Worm (Caenorhabditis elegans) whole organism, L4 larva: Measurements from ENCODE around the gene twnk-1.
A peak's percentile ranks its signal among the peaks of the same experiment; 100 is the strongest.

ENCODE experiments used
- D1046.2 ChIP-seq: fragments of 200-800 bp; sonication (Bioruptor generic); IDR thresholded peaks from 2 replicates; pipeline ENCODE4 v1.3.6; 2022; ENCODE audit warnings: missing genetic modification characterization, missing compliant biosample characterization
- R02D3.7 ChIP-seq: fragments of 150-350 bp; sonication (generic microtip); optimal IDR thresholded peaks from 3 replicates; lab custom pipeline; 2014; ENCODE audit warnings: missing biosample characterization, missing genetic modification characterization
- T20F7.1 ChIP-seq: fragments of 200-800 bp; sonication (Bioruptor generic); optimal IDR thresholded peaks from 2 replicates; lab custom pipeline; 2018; ENCODE audit warnings: mild to moderate bottlenecking, missing genetic modification characterization, missing compliant biosample characterization
- T26A8.4 ChIP-seq: fragments of 200-800 bp; sonication (Bioruptor generic); IDR thresholded peaks from 2 replicates; pipeline ENCODE4 v1.3.6; 2022; ENCODE audit warnings: missing genetic modification characterization, missing compliant biosample characterization
- arid-1 ChIP-seq: fragments of 200-800 bp; sonication (Bioruptor generic); conservative IDR thresholded peaks from 2 replicates; pipeline ENCODE4 v1.3.6; 2022; ENCODE audit warnings: missing genetic modification reagents, missing genetic modification characterization, missing compliant biosample characterization
- attf-4 ChIP-seq: sonication (generic microtip); optimal IDR thresholded peaks from 3 replicates; lab custom pipeline; 2017; ENCODE audit warnings: missing biosample characterization, missing genetic modification characterization
- ceh-28 ChIP-seq: fragments of 150-350 bp; optimal IDR thresholded peaks from 2 replicates; lab custom pipeline; 2014; ENCODE audit warnings: missing biosample characterization, missing genetic modification reagents, missing genetic modification characterization
- ceh-62 ChIP-seq: sonication (generic microtip); optimal IDR thresholded peaks from 2 replicates; lab custom pipeline; 2017; ENCODE audit warnings: missing biosample characterization, missing genetic modification characterization
- cey-2 ChIP-seq: sonication (generic microtip); optimal IDR thresholded peaks from 3 replicates; lab custom pipeline; 2017; ENCODE audit warnings: missing genetic modification characterization, mild to moderate bottlenecking, missing compliant biosample characterization, antibody characterized with exemption, borderline replicate concordance; ENCODE audit not compliant: insufficient read depth
- ctbp-1 ChIP-seq: fragments of 200-800 bp; sonication (Bioruptor generic); IDR thresholded peaks from 2 replicates; pipeline ENCODE4 v1.3.6; 2022; ENCODE audit warnings: missing genetic modification reagents, missing genetic modification characterization, missing compliant biosample characterization
- daf-16 ChIP-seq, 3 experiments: sonication (generic microtip); optimal IDR thresholded peaks; 2 replicates each; lab custom pipeline; 2016 to 2017; ENCODE audit warnings: missing genetic modification characterization in 3 of 3, missing genetic modification reagents in 3 of 3, mild to moderate bottlenecking in 2 of 3, missing compliant biosample characterization in 2 of 3, missing biosample characterization in 1 of 3, moderate library complexity in 1 of 3
- daf-19 ChIP-seq: fragments of 200-800 bp; sonication (Bioruptor generic); conservative IDR thresholded peaks from 2 replicates; pipeline ENCODE4 v1.3.6; 2022; ENCODE audit warnings: missing genetic modification characterization, missing compliant biosample characterization
- daf-8 ChIP-seq: fragments of 200-800 bp; sonication (Bioruptor generic); IDR thresholded peaks from 2 replicates; pipeline ENCODE4 v1.3.6; 2022; ENCODE audit warnings: missing genetic modification characterization, missing compliant biosample characterization
- dmd-6 ChIP-seq: fragments of 200-800 bp; sonication (Bioruptor generic); IDR thresholded peaks from 2 replicates; pipeline ENCODE4 v1.3.6; 2022; ENCODE audit warnings: missing genetic modification reagents, missing genetic modification characterization, missing compliant biosample characterization
- dmd-9 ChIP-seq: fragments of 200-800 bp; sonication (Bioruptor generic); IDR thresholded peaks from 2 replicates; pipeline ENCODE4 v1.3.6; 2022; ENCODE audit warnings: missing genetic modification reagents, missing genetic modification characterization, missing compliant biosample characterization
- dve-1 ChIP-seq: sonication (generic microtip); optimal IDR thresholded peaks from 2 replicates; lab custom pipeline; 2017; ENCODE audit warnings: antibody characterized with exemption, mild to moderate bottlenecking, missing genetic modification characterization, missing compliant biosample characterization; ENCODE audit not compliant: insufficient read depth
- egl-43 ChIP-seq: fragments of 200-800 bp; sonication (Bioruptor generic); IDR thresholded peaks from 2 replicates; pipeline ENCODE4 v1.3.6; 2022; ENCODE audit warnings: missing genetic modification reagents, missing genetic modification characterization, missing compliant biosample characterization
- hlh-11 ChIP-seq: fragments of 200-800 bp; sonication (Bioruptor generic); optimal IDR thresholded peaks from 2 replicates; lab custom pipeline; 2018; ENCODE audit warnings: mild to moderate bottlenecking, missing genetic modification characterization, missing compliant biosample characterization
- lin-1 ChIP-seq: fragments of 200-800 bp; sonication (Bioruptor generic); IDR thresholded peaks from 2 replicates; pipeline ENCODE4 v1.3.6; 2022; ENCODE audit warnings: missing genetic modification reagents, missing genetic modification characterization, missing compliant biosample characterization
- lin-15B ChIP-seq: fragments of 150-350 bp; sonication (generic microtip); optimal IDR thresholded peaks from 3 replicates; lab custom pipeline; 2014; ENCODE audit warnings: missing biosample characterization, missing genetic modification characterization
- lin-39 ChIP-seq: fragments of 150-350 bp; optimal IDR thresholded peaks from 2 replicates; lab custom pipeline; 2014; ENCODE audit warnings: missing biosample characterization, missing genetic modification reagents, missing genetic modification characterization
- lsy-2 ChIP-seq, 2 experiments: fragments of 150-350 bp in 1 of 2; sonication (generic microtip) in 1 of 2; optimal IDR thresholded peaks; 2 replicates each; lab custom pipeline; 2014 to 2017; ENCODE audit warnings: missing biosample characterization in 2 of 2, missing genetic modification characterization in 2 of 2
- mdl-1 ChIP-seq, 2 experiments: fragments of 150-350 bp in 1 of 2; sonication (generic microtip) in 1 of 2; optimal IDR thresholded peaks; 2 replicates each; lab custom pipeline; 2014 to 2017; ENCODE audit warnings: missing biosample characterization in 2 of 2, missing genetic modification characterization in 2 of 2
- mep-1 ChIP-seq: fragments of 150-350 bp; sonication (generic microtip); optimal IDR thresholded peaks from 3 replicates; lab custom pipeline; 2014; ENCODE audit warnings: missing biosample characterization, missing genetic modification characterization
- mxl-2 ChIP-seq: fragments of 200-800 bp; sonication (Bioruptor generic); conservative IDR thresholded peaks from 2 replicates; pipeline ENCODE4 v1.3.6; 2022; ENCODE audit warnings: missing genetic modification reagents, missing genetic modification characterization, missing compliant biosample characterization
- nhr-111 ChIP-seq: fragments of 200-800 bp; sonication (Bioruptor generic); optimal IDR thresholded peaks from 2 replicates; lab custom pipeline; 2018; ENCODE audit warnings: mild to moderate bottlenecking, missing genetic modification characterization, missing compliant biosample characterization
- nhr-237 ChIP-seq: sonication (generic microtip); optimal IDR thresholded peaks from 2 replicates; lab custom pipeline; 2017; ENCODE audit warnings: missing biosample characterization, missing genetic modification characterization
- nhr-25 ChIP-seq: sonication (generic microtip); optimal IDR thresholded peaks from 2 replicates; lab custom pipeline; 2017; ENCODE audit warnings: missing genetic modification characterization, mild to moderate bottlenecking, missing compliant biosample characterization, antibody characterized with exemption, moderate library complexity, borderline replicate concordance; ENCODE audit not compliant: insufficient read depth
- nhr-28 ChIP-seq: fragments of 150-350 bp; optimal IDR thresholded peaks from 2 replicates; lab custom pipeline; 2014; ENCODE audit warnings: missing biosample characterization, missing genetic modification characterization
- nhr-41 ChIP-seq: fragments of 200-800 bp; sonication (Bioruptor generic); IDR thresholded peaks from 2 replicates; pipeline ENCODE4 v1.3.6; 2022; ENCODE audit warnings: missing genetic modification reagents, missing genetic modification characterization, missing compliant biosample characterization
- nhr-6 ChIP-seq: fragments of 150-350 bp; optimal IDR thresholded peaks from 2 replicates; lab custom pipeline; 2014; ENCODE audit warnings: missing biosample characterization, missing genetic modification characterization
- nhr-77 ChIP-seq: fragments of 150-350 bp; optimal IDR thresholded peaks from 2 replicates; lab custom pipeline; 2014; ENCODE audit warnings: missing biosample characterization, missing genetic modification characterization
- php-3 ChIP-seq: fragments of 200-800 bp; sonication (Bioruptor generic); IDR thresholded peaks from 2 replicates; pipeline ENCODE4 v1.3.6; 2022; ENCODE audit warnings: missing genetic modification reagents, missing genetic modification characterization, missing compliant biosample characterization
- pqm-1 ChIP-seq: sonication (generic microtip); optimal IDR thresholded peaks from 2 replicates; lab custom pipeline; 2017; ENCODE audit warnings: missing biosample characterization, missing genetic modification characterization
- rbr-2 ChIP-seq: sonication (generic microtip); optimal IDR thresholded peaks from 2 replicates; lab custom pipeline; 2016; ENCODE audit warnings: missing genotype, missing genetic modification characterization, missing compliant biosample characterization
- saeg-2 ChIP-seq: fragments of 200-800 bp; sonication (Bioruptor generic); IDR thresholded peaks from 2 replicates; pipeline ENCODE4 v1.3.6; 2022; ENCODE audit warnings: missing genetic modification reagents, missing genetic modification characterization, missing compliant biosample characterization
- set-16 ChIP-seq: fragments of 200-800 bp; sonication (Bioruptor generic); IDR thresholded peaks from 2 replicates; pipeline ENCODE4 v1.3.6; 2022; ENCODE audit warnings: missing genetic modification reagents, missing genetic modification characterization, missing compliant biosample characterization
- snpc-4 ChIP-seq: fragments of 150-350 bp; optimal IDR thresholded peaks from 2 replicates; lab custom pipeline; 2014; ENCODE audit warnings: missing biosample characterization, missing genetic modification characterization
- spr-3 ChIP-seq: fragments of 200-800 bp; sonication (Bioruptor generic); optimal IDR thresholded peaks from 2 replicates; lab custom pipeline; 2018; ENCODE audit warnings: mild to moderate bottlenecking, missing genetic modification characterization, missing compliant biosample characterization
- tra-1 ChIP-seq: fragments of 200-800 bp; sonication (Bioruptor generic); IDR thresholded peaks from 2 replicates; pipeline ENCODE4 v1.3.6; 2022; ENCODE audit warnings: missing genetic modification reagents, missing genetic modification characterization, missing compliant biosample characterization
- unc-62 ChIP-seq, 3 experiments: fragments of 150-350 bp in 1 of 3; sonication (generic microtip); optimal IDR thresholded peaks in 2 of 3; peaks in 1 of 3; 1 replicate in 1 of 3; 2 replicates in 2 of 3; lab custom pipeline; 2014 to 2017; ENCODE audit warnings: missing biosample characterization in 3 of 3, missing genetic modification characterization in 3 of 3, missing genetic modification reagents in 3 of 3, missing genotype in 1 of 3
- vab-7 ChIP-seq: fragments of 200-800 bp; sonication (Bioruptor generic); IDR thresholded peaks from 2 replicates; pipeline ENCODE4 v1.3.6; 2022; ENCODE audit warnings: missing genetic modification reagents, missing genetic modification characterization, missing compliant biosample characterization
- zag-1 ChIP-seq: fragments of 150-350 bp; optimal IDR thresholded peaks from 2 replicates; lab custom pipeline; 2014; ENCODE audit warnings: missing biosample characterization, missing genetic modification characterization
- zfp-3 ChIP-seq: fragments of 200-800 bp; sonication (Bioruptor generic); conservative IDR thresholded peaks from 2 replicates; pipeline ENCODE4 v1.3.6; 2022; ENCODE audit warnings: missing genetic modification reagents, missing genetic modification characterization, missing compliant biosample characterization
- zip-11 ChIP-seq: fragments of 200-800 bp; sonication (Bioruptor generic); IDR thresholded peaks from 2 replicates; pipeline ENCODE4 v1.3.6; 2022; ENCODE audit warnings: missing genetic modification characterization, missing compliant biosample characterization
- zip-2 ChIP-seq: fragments of 150-350 bp; optimal IDR thresholded peaks from 2 replicates; lab custom pipeline; 2014; ENCODE audit warnings: missing biosample characterization, missing genetic modification characterization

The twnk-1 gene

ce11 chrX:5813030-5813429 lies 22.0 kb downstream of the twnk-1 start (continued):
- TF ChIP-seq zip-2 (tag; lab: Kevin White, UChicago) (no peak), nhr-237 (tag; lab: Kevin White, UChicago) (no peak), arid-1 (GFP tag; lab: Robert Waterston, UW) (no peak), R02D3.7 (no peak), zfp-3 (GFP tag; lab: Robert Waterston, UW) (no peak), rbr-2 (tag; lab: Kevin White, UChicago) (no peak), spr-3 (no peak), lin-1 (GFP tag; lab: Robert Waterston, UW) (no peak), nhr-6 (tag; lab: Kevin White, UChicago) (peak; percentile 16), tra-1 (peak; percentile 72), vab-7 (GFP tag; lab: Robert Waterston, UW) (no peak), snpc-4 (no peak), zag-1 (tag; lab: Kevin White, UChicago) (no peak), nhr-111 (GFP tag; lab: Kevin White, UChicago) (no peak), php-3 (GFP tag; lab: Robert Waterston, UW) (peak; percentile 79), cey-2 (tag; lab: Kevin White, UChicago) (no peak), zip-11 (GFP tag; lab: Robert Waterston, UW) (no peak), T26A8.4 (GFP tag; lab: Robert Waterston, UW) (no peak), pqm-1 (tag; lab: Kevin White, UChicago) (peak; percentile 92), nhr-77 (tag; lab: Kevin White, UChicago) (peak; percentile 62), lin-15B (tag; lab: Kevin White, UChicago) (no peak)

- TF ChIP-seq dve-1 (tag; lab: Kevin White, UChicago) (peak; percentile 20), daf-16 (GFP tag; optimal IDR thresholded peaks at IDR 0.05; lab: Kevin White, UChicago) (no peak), daf-16 (tag; optimal IDR thresholded peaks at IDR 0.05; lab: Kevin White, UChicago) (peak; percentile 63), dmd-6 (GFP tag; lab: Robert Waterston, UW) (peak; percentile 67), nhr-28 (tag; lab: Kevin White, UChicago) (peak; percentile 39), hlh-11 (peak; percentile 22), daf-8 (GFP tag; lab: Robert Waterston, UW) (no peak), egl-43 (GFP tag; lab: Robert Waterston, UW) (no peak), nhr-25 (tag; lab: Kevin White, UChicago) (peak; percentile 8)
Observed at ce11 chrX:5814342-5814741, 23.3 kb downstream of the twnk-1 start.

ce11 chrX:5815343-5815742 lies 24.3 kb downstream of the twnk-1 start:
- TF ChIP-seq snpc-4 (no peak), daf-19 (0 out of 2 replicates have a peak, but pooled peaks have one; percentile 27), ceh-62 (tag; lab: Kevin White, UChicago) (no peak), daf-16 (GFP tag; optimal IDR thresholded peaks at IDR 0.05; lab: Kevin White, UChicago) (peak in 1 of 2 experiments; percentile 88), daf-16 (tag; optimal IDR thresholded peaks at IDR 0.05; lab: Kevin White, UChicago) (no peak), dmd-9 (GFP tag; lab: Robert Waterston, UW) (no peak), T20F7.1 (no peak), hlh-11 (peak; percentile 44), unc-62 (GFP tag; optimal IDR thresholded peaks at IDR 0.05 in 1 of 2; lab: Kevin White, UChicago) (peak in 1 of 2 experiments; percentile 11), unc-62 (tag; optimal IDR thresholded peaks at IDR 0.05; lab: Kevin White, UChicago) (no peak), nhr-41 (GFP tag; lab: Robert Waterston, UW) (no peak)
- TF ChIP-seq, all 104 proteins: peak for 4

DNA sequence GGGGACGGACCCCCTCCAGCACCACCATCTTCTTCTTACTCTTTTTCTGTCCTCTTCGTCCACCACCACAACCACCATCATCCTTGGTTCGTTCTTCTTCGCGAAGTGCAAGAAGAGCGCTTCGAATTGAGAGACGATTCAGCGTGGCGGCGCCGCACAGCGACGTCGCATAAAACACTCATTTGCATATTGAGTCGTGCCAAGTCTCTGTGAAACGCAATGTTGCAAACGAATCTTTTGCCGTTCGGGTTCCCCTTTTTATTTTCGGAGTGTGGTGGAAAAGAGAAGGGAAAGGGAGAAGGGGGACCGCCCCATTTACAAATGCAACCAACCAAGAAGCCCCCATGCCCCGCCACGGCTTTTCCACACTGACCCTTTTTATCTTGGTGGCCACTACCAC lies 25.3 kb downstream of the twnk-1 start:
- TF ChIP-seq attf-4 (tag; lab: Kevin White, UChicago) (no peak), ctbp-1 (0 out of 2 replicates have a peak, but pooled peaks have one; percentile 7), mep-1 (tag; lab: Kevin White, UChicago) (peak; percentile 31), daf-19 (no peak), lin-39 (no peak), snpc-4 (no peak), D1046.2 (no peak), mdl-1 (tag; optimal IDR thresholded peaks at IDR 0.05; lab: Kevin White, UChicago) (no peak), ceh-28 (no peak), set-16 (GFP tag; lab: Robert Waterston, UW) (peak; percentile 63), mxl-2 (GFP tag; lab: Robert Waterston, UW) (no peak), lsy-2 (tag; optimal IDR thresholded peaks at IDR 0.05; lab: Kevin White, UChicago) (peak in 1 of 2 experiments; percentile 34), ceh-62 (tag; lab: Kevin White, UChicago) (no peak), saeg-2 (0 out of 2 replicates have a peak, but pooled peaks have one; percentile 20)
